Fruit fly (Drosophila melanogaster): ENCODE data around the gene NP15.6.
A peak's percentile ranks its signal among the peaks of the same experiment; 100 is the strongest.

NP15.6 gene

DNA sequence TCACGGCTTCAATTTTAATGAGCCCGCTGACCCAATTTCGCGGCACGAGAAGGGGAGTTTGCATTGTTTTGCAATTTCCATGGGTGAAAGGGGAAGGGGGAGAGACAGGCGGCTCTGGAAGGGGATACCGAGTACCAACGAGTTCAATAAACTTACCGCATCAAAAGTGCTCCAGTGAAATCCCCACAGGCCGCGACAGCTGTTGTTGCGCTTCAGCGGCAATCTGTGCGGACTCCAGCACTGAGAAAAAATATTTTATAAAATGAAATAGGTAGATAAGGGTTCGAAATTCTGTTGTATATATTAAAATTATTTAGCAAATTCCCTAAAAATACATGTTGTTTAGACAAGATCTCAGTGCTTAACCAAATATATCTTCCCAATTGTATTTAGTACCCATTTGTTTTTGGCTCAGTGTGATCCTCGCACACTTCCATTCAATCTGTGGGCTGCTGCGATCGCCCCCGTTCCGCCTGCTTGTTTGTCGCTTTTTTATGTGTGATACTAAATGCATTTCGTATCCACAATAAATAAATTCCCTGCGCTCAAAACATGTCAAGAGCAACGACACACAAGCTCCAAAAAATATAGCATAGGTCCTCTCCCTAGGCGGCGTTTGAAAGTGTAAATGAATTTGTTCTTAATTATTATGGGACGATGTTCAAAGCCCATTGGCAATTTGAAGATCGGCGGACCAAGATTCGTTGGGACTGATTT is 31.5 kb upstream of the NP15.6 start (continued):
- TF ChIP-seq Fer2 (tag; optimal IDR thresholded peaks at IDR 0.05) (no peak), NfI (GFP tag; optimal IDR thresholded peaks at IDR 0.05) (peak; percentile 52), CG34376 (GFP tag; optimal IDR thresholded peaks at IDR 0.05) (no peak), CG17568 (GFP tag; optimal IDR thresholded peaks at IDR 0.05) (peak; percentile 27), CG4820 (GFP tag; optimal IDR thresholded peaks at IDR 0.05) (peak; percentile 85), Camta (GFP tag; optimal IDR thresholded peaks at IDR 0.05) (peak; percentile 76), kay (GFP tag; optimal IDR thresholded peaks at IDR 0.05) (peak; percentile 27), wor (GFP tag; IDR thresholded peaks at IDR 0.05) (peak; percentile 79), CG3407 (GFP tag; optimal IDR thresholded peaks at IDR 0.05) (peak; percentile 78), Hey (tag; optimal IDR thresholded peaks at IDR 0.05) (no peak), CG12769 (tag; optimal IDR thresholded peaks at IDR 0.05) (peak; percentile 19), Blimp-1 (GFP tag; optimal IDR thresholded peaks at IDR 0.05) (peak; percentile 88), lov (optimal IDR thresholded peaks at IDR 0.05) (no peak), lov (GFP tag; IDR thresholded peaks at IDR 0.05) (peak; percentile 82), peb (GFP tag; IDR thresholded peaks at IDR 0.05) (peak; percentile 77), ERR (GFP tag; optimal IDR thresholded peaks at IDR 0.05) (no peak), sim (GFP tag; IDR thresholded peaks at IDR 0.05) (peak; percentile 61; the same call in 1 of the 2 replicates), Sin3A (optimal IDR thresholded peaks at IDR 0.05) (no peak), CG10267 (tag; optimal IDR thresholded peaks at IDR 0.05) (peak; percentile 75), Dad (GFP tag; optimal IDR thresholded peaks at IDR 0.05) (peak; percentile 45), nom (GFP tag; optimal IDR thresholded peaks at IDR 0.05) (peak; percentile 75), Sox100B (GFP tag; optimal IDR thresholded peaks at IDR 0.05) (peak; percentile 80), CG11398 (GFP tag; optimal IDR thresholded peaks at IDR 0.05) (peak; percentile 39), phol (tag; optimal IDR thresholded peaks at IDR 0.05) (peak; percentile 91), row (GFP tag; IDR thresholded peaks at IDR 0.05) (peak; percentile 84), Abd-B (GFP tag; optimal IDR thresholded peaks at IDR 0.05) (peak; percentile 70), Bteb2 (GFP tag; optimal IDR thresholded peaks at IDR 0.05) (peak; percentile 23), CG10543 (GFP tag; optimal IDR thresholded peaks at IDR 0.05) (no peak), Myb (GFP tag; optimal IDR thresholded peaks at IDR 0.05) (no peak), tgo (GFP tag; IDR thresholded peaks at IDR 0.05) (peak; percentile 71; the same call in 2 of the 3 replicates), bowl (GFP tag; IDR thresholded peaks at IDR 0.05) (peak; percentile 58; the same call in 1 of the 2 replicates), CG7786 (GFP tag; optimal IDR thresholded peaks at IDR 0.05) (peak; percentile 27), CG33213 (GFP tag; optimal IDR thresholded peaks at IDR 0.05) (no peak), grn (GFP tag; optimal IDR thresholded peaks at IDR 0.05) (no peak), zfh1 (GFP tag; IDR thresholded peaks at IDR 0.05) (peak; percentile 84), Dp (GFP tag; optimal IDR thresholded peaks at IDR 0.05) (no peak), CG18599 (GFP tag; optimal IDR thresholded peaks at IDR 0.05) (peak; percentile 62), org-1 (GFP tag; optimal IDR thresholded peaks at IDR 0.05) (peak; percentile 50), usp (GFP tag; optimal IDR thresholded peaks at IDR 0.05) (no peak), bab2 (GFP tag; optimal IDR thresholded peaks at IDR 0.05) (peak; percentile 68), CG34422 (GFP tag; IDR thresholded peaks at IDR 0.05) (peak; percentile 69; the same call in 2 of the 3 replicates), CG18262 (tag; optimal IDR thresholded peaks at IDR 0.05) (peak; percentile 88), Hmx (GFP tag; optimal IDR thresholded peaks at IDR 0.05) (no peak), CG5953 (GFP tag; IDR thresholded peaks at IDR 0.05) (peak; percentile 81), twi (tag; optimal IDR thresholded peaks at IDR 0.05) (peak; percentile 73), dan (GFP tag; IDR thresholded peaks at IDR 0.05) (peak; percentile 49; the same call in 1 of the 2 replicates), jigr1 (GFP tag; IDR thresholded peaks at IDR 0.05) (peak; percentile 64; the same call in 1 of the 3 replicates), ara (GFP tag; IDR thresholded peaks at IDR 0.05) (peak; percentile 87), CG7839 (tag; optimal IDR thresholded peaks at IDR 0.05) (peak; percentile 83), CG18764 (GFP tag; optimal IDR thresholded peaks at IDR 0.05) (peak; percentile 74)

Measured in whole organism, embryonic.